Worm (Caenorhabditis elegans) whole organism, L2 larva: Measurements from ENCODE around the gene spin-3.

ENCODE experiments used
- F13H6.1 ChIP-seq: sonication (generic microtip); optimal IDR thresholded peaks from 2 replicates; lab custom pipeline; 2016; ENCODE audit warnings: missing genetic modification characterization, missing compliant biosample characterization
- blmp-1 ChIP-seq: sonication (generic microtip); optimal IDR thresholded peaks from 2 replicates; lab custom pipeline; 2017; ENCODE audit warnings: missing genetic modification characterization, mild to moderate bottlenecking, missing compliant biosample characterization, antibody characterized with exemption, moderate library complexity; ENCODE audit not compliant: insufficient read depth
- ceh-82 ChIP-seq: fragments of 150-350 bp; optimal IDR thresholded peaks from 2 replicates; lab custom pipeline; 2014; ENCODE audit warnings: missing biosample characterization, missing genetic modification characterization
- fos-1 ChIP-seq: fragments of 150-350 bp; optimal IDR thresholded peaks from 2 replicates; lab custom pipeline; 2014; ENCODE audit warnings: missing biosample characterization, missing genetic modification characterization
- mdl-1 ChIP-seq, 2 experiments: fragments of 150-350 bp in 1 of 2; sonication (generic microtip) in 1 of 2; optimal IDR thresholded peaks; 2 replicates each; lab custom pipeline; 2017; ENCODE audit warnings: missing biosample characterization in 2 of 2, missing genetic modification characterization in 2 of 2
- nhr-237 ChIP-seq: fragments of 150-350 bp; optimal IDR thresholded peaks from 2 replicates; lab custom pipeline; 2014; ENCODE audit warnings: missing biosample characterization, missing genetic modification characterization
- snpc-4 ChIP-seq: fragments of 150-350 bp; optimal IDR thresholded peaks from 2 replicates; lab custom pipeline; 2014; ENCODE audit warnings: missing biosample characterization, missing genetic modification characterization
- unc-39 ChIP-seq: fragments of 150-350 bp; optimal IDR thresholded peaks from 2 replicates; lab custom pipeline; 2014; ENCODE audit warnings: missing biosample characterization, missing genetic modification characterization
- zag-1 ChIP-seq: fragments of 150-350 bp; optimal IDR thresholded peaks from 2 replicates; lab custom pipeline; 2014; ENCODE audit warnings: missing biosample characterization, missing genetic modification characterization
- ztf-4 ChIP-seq: fragments of 150-350 bp; optimal IDR thresholded peaks from 2 replicates; lab custom pipeline; 2014; ENCODE audit warnings: missing biosample characterization, missing genetic modification characterization

DNA sequence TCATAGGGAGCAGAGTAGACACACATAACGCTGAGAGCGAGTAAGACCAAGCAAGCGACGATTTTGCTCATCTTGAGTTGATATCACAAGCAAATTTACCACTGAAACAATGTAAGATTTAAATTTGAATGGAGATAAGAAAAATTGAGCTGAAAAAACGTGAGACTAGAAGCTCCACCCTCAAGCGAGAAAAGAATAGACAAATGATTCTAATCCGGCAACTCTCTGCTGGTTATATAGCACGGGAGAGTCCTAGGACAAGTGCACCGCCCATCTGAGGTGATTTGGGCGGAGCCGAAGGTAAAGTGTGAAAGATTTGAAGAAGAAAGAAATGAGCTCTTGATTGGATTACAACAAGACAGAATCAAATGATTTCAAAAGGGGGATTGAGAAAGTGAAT is 48.3 kb downstream of the spin-3 start, which contains the start of gene nlp-3:
- no peak for TF ChIP-seq F13H6.1 (tag; lab: Kevin White, UChicago)
- TF ChIP-seq snpc-4 (tag; lab: Kevin White, UChicago) = no peak
- TF ChIP-seq blmp-1 (tag; lab: Kevin White, UChicago) = no peak
- no peak for TF ChIP-seq fos-1 (tag; lab: Kevin White, UChicago)
- TF ChIP-seq unc-39 (tag; lab: Kevin White, UChicago) = no peak
- TF ChIP-seq nhr-237 (tag; lab: Kevin White, UChicago) = no peak
- no peak for TF ChIP-seq zag-1 (tag; lab: Kevin White, UChicago)
- TF ChIP-seq mdl-1 (tag; optimal IDR thresholded peaks at IDR 0.05; lab: Kevin White, UChicago) = no peak
- no peak for TF ChIP-seq ceh-82 (tag; lab: Kevin White, UChicago)
- TF ChIP-seq ztf-4 (tag; lab: Kevin White, UChicago) = no peak
